Fruit fly (Drosophila melanogaster) whole organism, prepupa: Measurements from ENCODE around the gene Sec71.
A peak's percentile ranks its signal among the peaks of the same experiment; 100 is the strongest.

Experiments used
- Blimp-1 ChIP-seq: fragments of 200-800 bp; sonication (Bioruptor generic); optimal IDR thresholded peaks from 3 replicates; lab custom pipeline; 2017; ENCODE audit warnings: missing biosample characterization, missing genetic modification characterization, mild to moderate bottlenecking, moderate library complexity, missing genetic modification reagents
- CG10669 ChIP-seq: fragments of 200-800 bp; sonication (Bioruptor generic); optimal IDR thresholded peaks from 3 replicates; lab custom pipeline; 2018; ENCODE audit warnings: missing biosample characterization, mild to moderate bottlenecking, missing genetic modification characterization, moderate library complexity
- CG11294 ChIP-seq: fragments of 200-800 bp; sonication (Bioruptor generic); IDR thresholded peaks from 2 replicates; pipeline ENCODE4 v1.3.6; 2022; ENCODE audit warnings: missing biosample characterization, missing genetic modification characterization
- CG11762 ChIP-seq: fragments of 200-800 bp; sonication (Bioruptor generic); optimal IDR thresholded peaks from 3 replicates; lab custom pipeline; 2016; ENCODE audit warnings: missing biosample characterization, missing genetic modification characterization; ENCODE audit not compliant: insufficient read depth
- CG11902 ChIP-seq: fragments of 200-800 bp; sonication (Bioruptor generic); optimal IDR thresholded peaks from 3 replicates; lab custom pipeline; 2016; ENCODE audit warnings: missing biosample characterization, missing genetic modification characterization
- CG1621 ChIP-seq: fragments of 200-800 bp; sonication (Bioruptor generic); optimal IDR thresholded peaks from 3 replicates; lab custom pipeline; 2018; ENCODE audit warnings: missing biosample characterization, mild to moderate bottlenecking, missing genetic modification characterization
- CG16779 ChIP-seq: fragments of 200-800 bp; sonication (Bioruptor generic); optimal IDR thresholded peaks from 3 replicates; lab custom pipeline; 2017; ENCODE audit warnings: missing biosample characterization, mild to moderate bottlenecking, missing genetic modification characterization
- CG3032 ChIP-seq: fragments of 200-800 bp; optimal IDR thresholded peaks from 2 replicates; lab custom pipeline; 2019; ENCODE audit warnings: missing biosample characterization, mild to moderate bottlenecking, missing genetic modification characterization, moderate library complexity
- CG32006 ChIP-seq: fragments of 200-800 bp; sonication (Bioruptor generic); optimal IDR thresholded peaks from 3 replicates; lab custom pipeline; 2017; ENCODE audit warnings: missing biosample characterization, mild to moderate bottlenecking, missing genetic modification characterization
- CG34406 ChIP-seq: fragments of 200-800 bp; sonication (Bioruptor generic); optimal IDR thresholded peaks from 3 replicates; lab custom pipeline; 2016; ENCODE audit warnings: missing biosample characterization, missing genetic modification characterization
- CG6163 ChIP-seq: fragments of 200-800 bp; sonication (Bioruptor generic); IDR thresholded peaks from 3 replicates; pipeline ENCODE4 v1.3.6; 2022; ENCODE audit warnings: missing biosample characterization, missing genetic modification characterization
- CG6276 ChIP-seq: fragments of 200-800 bp; sonication (Bioruptor generic); optimal IDR thresholded peaks from 2 replicates; lab custom pipeline; 2017; ENCODE audit warnings: missing biosample characterization, mild to moderate bottlenecking, missing genetic modification characterization
- CG6792 ChIP-seq: fragments of 200-800 bp; sonication (Bioruptor generic); optimal IDR thresholded peaks from 3 replicates; lab custom pipeline; 2016; ENCODE audit warnings: missing biosample characterization, missing genetic modification characterization
- CG6808 ChIP-seq: fragments of 200-800 bp; sonication (Bioruptor generic); optimal IDR thresholded peaks from 3 replicates; lab custom pipeline; 2017; ENCODE audit warnings: missing biosample characterization, missing genetic modification characterization, mild to moderate bottlenecking, moderate library complexity, missing genetic modification reagents
- CG6854 ChIP-seq: fragments of 200-800 bp; sonication (Bioruptor generic); optimal IDR thresholded peaks from 2 replicates; lab custom pipeline; 2017; ENCODE audit warnings: missing biosample characterization, mild to moderate bottlenecking, missing genetic modification characterization
- CG8319 ChIP-seq: fragments of 200-800 bp; sonication (Bioruptor generic); optimal IDR thresholded peaks from 3 replicates; lab custom pipeline; 2016; ENCODE audit warnings: missing biosample characterization, missing genetic modification characterization
- CG9139 ChIP-seq: fragments of 200-800 bp; sonication (Bioruptor generic); optimal IDR thresholded peaks from 3 replicates; lab custom pipeline; 2017; ENCODE audit warnings: missing biosample characterization, mild to moderate bottlenecking, missing genetic modification characterization
- Eip75B ChIP-seq: fragments of 200-800 bp; sonication (Bioruptor generic); optimal IDR thresholded peaks from 3 replicates; lab custom pipeline; 2016; ENCODE audit warnings: missing biosample characterization, missing genetic modification characterization
- Eip78C ChIP-seq: fragments of 200-800 bp; sonication (Bioruptor generic); peaks from one replicate; lab custom pipeline; 2016; ENCODE audit warnings: missing biosample characterization, missing genetic modification characterization
- Eip93F ChIP-seq: fragments of 200-800 bp; sonication (Bioruptor generic); optimal IDR thresholded peaks from 2 replicates; lab custom pipeline; 2016; ENCODE audit warnings: missing biosample characterization, mild to moderate bottlenecking, missing genetic modification characterization
- Ets21C ChIP-seq: fragments of 200-800 bp; sonication (Bioruptor generic); optimal IDR thresholded peaks from 3 replicates; lab custom pipeline; 2016; ENCODE audit warnings: missing biosample characterization, missing genetic modification characterization
- Gug ChIP-seq: fragments of 200-800 bp; sonication (Bioruptor generic); IDR thresholded peaks from 2 replicates; pipeline ENCODE4 v1.3.6; 2022; ENCODE audit warnings: missing biosample characterization, missing genetic modification characterization
- Hr39 ChIP-seq: fragments of 200-800 bp; sonication (Bioruptor generic); optimal IDR thresholded peaks from 2 replicates; lab custom pipeline; 2016; ENCODE audit warnings: missing biosample characterization, missing genetic modification characterization
- Lpt ChIP-seq: fragments of 200-800 bp; sonication (Bioruptor generic); optimal IDR thresholded peaks from 3 replicates; lab custom pipeline; 2016; ENCODE audit warnings: missing biosample characterization, missing genetic modification characterization
- Met ChIP-seq: fragments of 200-800 bp; sonication (Bioruptor generic); optimal IDR thresholded peaks from 3 replicates; lab custom pipeline; 2016; ENCODE audit warnings: missing biosample characterization, missing genetic modification characterization
- OdsH ChIP-seq: fragments of 200-800 bp; sonication (Bioruptor generic); optimal IDR thresholded peaks from 3 replicates; lab custom pipeline; 2016; ENCODE audit warnings: missing biosample characterization, missing genetic modification characterization
- Sox14 ChIP-seq: fragments of 200-800 bp; sonication (Bioruptor generic); optimal IDR thresholded peaks from 3 replicates; lab custom pipeline; 2016; ENCODE audit warnings: missing biosample characterization, missing genetic modification characterization
- Sox15 ChIP-seq: fragments of 200-800 bp; sonication (Bioruptor generic); optimal IDR thresholded peaks from 3 replicates; lab custom pipeline; 2016; ENCODE audit warnings: missing biosample characterization, missing genetic modification characterization
- achi ChIP-seq: fragments of 200-800 bp; sonication (Bioruptor generic); optimal IDR thresholded peaks from 3 replicates; lab custom pipeline; 2016; ENCODE audit warnings: missing biosample characterization, missing genetic modification characterization
- cyc ChIP-seq: fragments of 200-800 bp; sonication (Bioruptor generic); optimal IDR thresholded peaks from 3 replicates; lab custom pipeline; 2016; ENCODE audit warnings: missing biosample characterization, missing genetic modification characterization
- dac ChIP-seq: fragments of 200-800 bp; sonication (Bioruptor generic); optimal IDR thresholded peaks from 2 replicates; lab custom pipeline; 2017; ENCODE audit warnings: missing biosample characterization, mild to moderate bottlenecking, missing genetic modification characterization
- eg ChIP-seq: fragments of 200-800 bp; sonication (Bioruptor generic); IDR thresholded peaks from 3 replicates; pipeline ENCODE4 v1.3.6; 2022; ENCODE audit warnings: missing biosample characterization, missing genetic modification characterization
- esn ChIP-seq: fragments of 200-800 bp; sonication (Bioruptor generic); optimal IDR thresholded peaks from 2 replicates; lab custom pipeline; 2016; ENCODE audit warnings: missing biosample characterization, mild to moderate bottlenecking, missing genetic modification characterization, moderate library complexity
- fkh ChIP-seq: fragments of 200-800 bp; sonication (Bioruptor generic); optimal IDR thresholded peaks from 3 replicates; lab custom pipeline; 2017; ENCODE audit warnings: missing biosample characterization, mild to moderate bottlenecking, missing genetic modification characterization, moderate library complexity
- lz ChIP-seq: fragments of 200-800 bp; sonication (Bioruptor generic); optimal IDR thresholded peaks from 3 replicates; lab custom pipeline; 2016; ENCODE audit warnings: missing biosample characterization, missing genetic modification characterization
- pdm3 ChIP-seq: fragments of 200-800 bp; sonication (Bioruptor generic); optimal IDR thresholded peaks from 3 replicates; lab custom pipeline; 2016; ENCODE audit warnings: missing biosample characterization, missing genetic modification characterization
- salr ChIP-seq, 2 experiments: fragments of 200-800 bp; sonication (Bioruptor generic); optimal IDR thresholded peaks; 3 replicates each; lab custom pipeline; 2016 to 2018; ENCODE audit warnings: missing biosample characterization in 2 of 2, missing genetic modification characterization in 2 of 2, mild to moderate bottlenecking in 1 of 2
- spab ChIP-seq: fragments of 200-800 bp; sonication (Bioruptor generic); optimal IDR thresholded peaks from 2 replicates; lab custom pipeline; 2017; ENCODE audit warnings: missing biosample characterization, mild to moderate bottlenecking, missing genetic modification characterization, missing genetic modification reagents
- ss ChIP-seq, 2 experiments: fragments of 200-800 bp; sonication (Bioruptor generic); optimal IDR thresholded peaks; 2 replicates in 1 of 2; 3 replicates in 1 of 2; lab custom pipeline; 2017 to 2018; ENCODE audit warnings: mild to moderate bottlenecking in 2 of 2, missing biosample characterization in 2 of 2, missing genetic modification characterization in 2 of 2, moderate library complexity in 1 of 2
- svp ChIP-seq: fragments of 200-800 bp; sonication (Bioruptor generic); peaks from one replicate; lab custom pipeline; 2016; ENCODE audit warnings: missing biosample characterization, missing genetic modification characterization
- topi ChIP-seq: fragments of 200-800 bp; sonication (Bioruptor generic); optimal IDR thresholded peaks from 3 replicates; lab custom pipeline; 2016; ENCODE audit warnings: missing biosample characterization, missing genetic modification characterization
- vri ChIP-seq: fragments of 200-800 bp; sonication (Bioruptor generic); optimal IDR thresholded peaks from 3 replicates; lab custom pipeline; 2016; ENCODE audit warnings: missing biosample characterization, mild to moderate bottlenecking, missing genetic modification characterization

The Sec71 gene

dm6 chr2L:13835002-13835910 is 41.9 kb downstream of the Sec71 start, which contains the start of the genes mRpS23 and CenG1A (continued):
- TF ChIP-seq vri (GFP tag; lab: Kevin White, UChicago) (peak; percentile 100), Sox14 (GFP tag; lab: Kevin White, UChicago) (peak; percentile 100), Eip93F (GFP tag; lab: Kevin White, UChicago) (peak; percentile 100), CG9139 (GFP tag; lab: Kevin White, UChicago) (peak; percentile 99), CG16779 (tag; lab: Kevin White, UChicago) (peak; percentile 99), OdsH (peak; percentile 100), Gug (GFP tag; lab: Robert Waterston, UW) (peak; percentile 100), dac (GFP tag; lab: Kevin White, UChicago) (peak; percentile 99), pdm3 (GFP tag; lab: Kevin White, UChicago) (peak; percentile 100), Ets21C (GFP tag; lab: Kevin White, UChicago) (peak; percentile 100), CG6163 (peak; percentile 100), eg (GFP tag; lab: Robert Waterston, UW) (peak; percentile 100), Met (GFP tag; lab: Kevin White, UChicago) (peak; percentile 100), CG6808 (GFP tag; lab: Kevin White, UChicago) (peak; percentile 99), Blimp-1 (GFP tag; lab: Kevin White, UChicago) (peak; percentile 98), lz (GFP tag; lab: Kevin White, UChicago) (peak; percentile 100), salr (GFP tag; optimal IDR thresholded peaks at IDR 0.05; lab: Kevin White, UChicago) (peak; percentile 100), topi (GFP tag; lab: Kevin White, UChicago) (peak; percentile 100), CG6854 (GFP tag; lab: Kevin White, UChicago) (peak; percentile 100), fkh (GFP tag; lab: Kevin White, UChicago) (peak; percentile 97), CG10669 (GFP tag; lab: Kevin White, UChicago) (peak; percentile 100), esn (GFP tag; lab: Kevin White, UChicago) (peak; percentile 100), CG34406 (GFP tag; lab: Kevin White, UChicago) (peak; percentile 100), CG1621 (peak; percentile 100), CG32006 (peak; percentile 100), svp (peak; percentile 100), Eip78C (GFP tag; lab: Kevin White, UChicago) (peak; percentile 100), cyc (GFP tag; lab: Kevin White, UChicago) (peak; percentile 100), CG11762 (GFP tag; lab: Kevin White, UChicago) (peak; percentile 100), CG8319 (GFP tag; lab: Kevin White, UChicago) (peak; percentile 100), achi (GFP tag; lab: Kevin White, UChicago) (peak; percentile 99), CG6792 (GFP tag; lab: Kevin White, UChicago) (peak; percentile 100), Hr39 (GFP tag; lab: Kevin White, UChicago) (peak; percentile 100)

- TF ChIP-seq esn (GFP tag; lab: Kevin White, UChicago) (no peak), eg (GFP tag; lab: Robert Waterston, UW) (0 out of 3 replicates have a peak, but pooled peaks have one; percentile 19)
These were observed 42.6 kb downstream of the Sec71 start for dm6 chr2L:13835959-13836358.

dm6 chr2L:13837579-13837978 is 44.3 kb downstream of the Sec71 start:
- TF ChIP-seq Eip78C (GFP tag; lab: Kevin White, UChicago) (peak; percentile 79), Eip75B (GFP tag; lab: Kevin White, UChicago) (no peak), ss (GFP tag; optimal IDR thresholded peaks at IDR 0.05; lab: Kevin White, UChicago) (peak in 1 of 2 experiments; percentile 60), vri (GFP tag; lab: Kevin White, UChicago) (peak; percentile 16), CG11294 (no peak), CG16779 (tag; lab: Kevin White, UChicago) (no peak), Lpt (GFP tag; lab: Kevin White, UChicago) (peak; percentile 20), pdm3 (GFP tag; lab: Kevin White, UChicago) (no peak), spab (GFP tag; lab: Kevin White, UChicago) (no peak), CG3032 (tag; lab: Kevin White, UChicago) (no peak), Sox15 (GFP tag; lab: Kevin White, UChicago) (no peak), topi (GFP tag; lab: Kevin White, UChicago) (peak; percentile 4), Blimp-1 (GFP tag; lab: Kevin White, UChicago) (peak; percentile 29), CG11762 (GFP tag; lab: Kevin White, UChicago) (no peak), svp (peak; percentile 92), dac (GFP tag; lab: Kevin White, UChicago) (no peak), CG11902 (GFP tag; lab: Kevin White, UChicago) (no peak), CG6163 (0 out of 3 replicates have a peak, but pooled peaks have one; percentile 35), CG6276 (no peak), fkh (GFP tag; lab: Kevin White, UChicago) (no peak)
- TF ChIP-seq, all 60 proteins: peak for 8
